Worm (Caenorhabditis elegans): ENCODE results near the gene F58F9.3.

F58F9.3 gene

DNA sequence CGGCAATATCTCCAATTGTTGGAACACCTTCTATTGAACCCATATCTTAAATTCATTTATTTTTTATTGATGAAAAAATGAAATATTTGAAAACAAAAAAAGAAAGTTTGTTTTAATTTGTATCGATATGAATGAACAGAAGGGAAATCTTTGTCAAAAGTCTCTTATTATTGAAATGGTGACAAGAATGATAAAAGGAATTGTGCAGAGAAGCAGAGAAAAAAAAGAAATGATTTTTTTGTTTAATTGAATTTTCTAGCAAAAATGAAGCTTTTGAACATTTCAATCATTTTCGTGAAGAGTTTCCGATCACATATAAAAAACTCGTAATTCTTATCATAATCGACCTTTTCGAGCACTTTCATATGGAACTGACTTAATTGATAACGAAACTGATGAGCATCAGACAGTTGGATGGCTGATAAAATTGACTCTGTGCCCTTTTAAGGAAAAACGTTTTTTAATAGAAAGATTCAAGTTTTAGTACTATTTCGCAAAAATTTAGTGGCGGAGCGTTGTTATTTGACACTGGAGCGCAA, 42.7 kb downstream of the F58F9.3 start, which contains the start of the genes aat-4 and T13A10.1:
Gene aat-4 (minus strand): TSS at position 51 of the 539 bp plus-strand sequence.
Gene T13A10.1 (plus strand): TSS at position 411 of the 539 bp plus-strand sequence.
- TF ChIP-seq ztf-29 (GFP tag; IDR thresholded peaks at IDR 0.05) (no peak), klf-2 (GFP tag; conservative IDR thresholded peaks at IDR 0.05) (no peak), flt-1 (GFP tag; IDR thresholded peaks at IDR 0.05) (no peak), T22C8.4 (GFP tag; IDR thresholded peaks at IDR 0.05) (no peak), ref-1 (GFP tag; conservative IDR thresholded peaks at IDR 0.05) (no peak), ztf-23 (GFP tag; IDR thresholded peaks at IDR 0.05) (no peak), tab-1 (GFP tag; IDR thresholded peaks at IDR 0.05) (no peak), med-1 (GFP tag; optimal IDR thresholded peaks at IDR 0.05; ENCODE audit: insufficient read depth) (no peak), cog-1 (tag; optimal IDR thresholded peaks at IDR 0.05) (no peak)

DNA sequence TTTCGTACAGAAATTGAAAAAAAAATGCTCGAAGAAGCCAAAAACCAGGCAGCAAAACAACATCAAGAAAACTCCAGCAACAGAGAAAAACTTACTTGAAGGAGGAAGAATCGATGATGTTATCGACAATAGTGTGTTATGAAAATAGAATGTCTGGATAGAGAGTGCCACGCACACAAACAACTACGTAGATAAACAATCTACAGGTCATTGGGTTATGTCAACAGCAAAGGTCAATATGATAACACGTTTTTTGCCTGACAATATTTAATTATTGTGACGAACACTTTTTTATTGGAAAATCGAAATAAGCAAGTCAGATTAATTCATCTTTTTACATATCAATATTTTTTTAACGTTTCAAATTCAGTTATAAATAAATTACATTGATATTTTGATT, 46.4 kb downstream of the F58F9.3 start, which contains the start of gene sams-5:
Gene sams-5 (minus strand): TSS at position 131 of the 400 bp plus-strand sequence.
- TF ChIP-seq tab-1 (GFP tag; IDR thresholded peaks at IDR 0.05) (no peak), ref-1 (GFP tag; conservative IDR thresholded peaks at IDR 0.05) (no peak), flt-1 (GFP tag; IDR thresholded peaks at IDR 0.05) (no peak), med-1 (GFP tag; optimal IDR thresholded peaks at IDR 0.05; ENCODE audit: insufficient read depth) (no peak), ztf-29 (GFP tag; IDR thresholded peaks at IDR 0.05) (no peak), klf-2 (GFP tag; conservative IDR thresholded peaks at IDR 0.05) (no peak), ztf-23 (GFP tag; IDR thresholded peaks at IDR 0.05) (no peak), T22C8.4 (GFP tag; IDR thresholded peaks at IDR 0.05) (no peak), cog-1 (tag; optimal IDR thresholded peaks at IDR 0.05) (no peak)

DNA sequence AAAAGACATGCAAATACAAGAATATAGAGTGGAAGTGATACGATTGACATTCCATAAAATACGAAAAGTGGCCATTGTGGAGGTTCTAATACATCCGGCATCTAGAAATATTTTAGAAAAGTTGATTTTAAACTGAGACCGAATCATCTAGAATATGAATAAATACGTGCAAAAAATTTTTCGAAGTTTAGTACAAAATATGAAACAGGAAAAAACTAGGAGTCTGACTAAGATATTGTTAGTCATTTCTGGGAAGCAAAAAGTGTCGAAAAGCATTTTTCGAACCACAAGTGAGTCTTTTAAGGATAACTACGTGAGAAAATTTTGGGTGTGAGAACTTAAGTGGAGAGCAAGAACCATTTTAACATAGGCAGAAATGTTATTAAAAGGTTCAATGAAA, 49.1 kb downstream of the F58F9.3 start, which contains the start of gene srv-32:
Gene srv-32 (minus strand): TSS at position 101 of the 400 bp plus-strand sequence.
- TF ChIP-seq ztf-23 (GFP tag; IDR thresholded peaks at IDR 0.05) (no peak), cog-1 (tag; optimal IDR thresholded peaks at IDR 0.05) (no peak), med-1 (GFP tag; optimal IDR thresholded peaks at IDR 0.05; ENCODE audit: insufficient read depth) (no peak), T22C8.4 (GFP tag; IDR thresholded peaks at IDR 0.05) (no peak), tab-1 (GFP tag; IDR thresholded peaks at IDR 0.05) (no peak), flt-1 (GFP tag; IDR thresholded peaks at IDR 0.05) (no peak), ref-1 (GFP tag; conservative IDR thresholded peaks at IDR 0.05) (no peak), klf-2 (GFP tag; conservative IDR thresholded peaks at IDR 0.05) (no peak), ztf-29 (GFP tag; IDR thresholded peaks at IDR 0.05) (no peak)

DNA sequence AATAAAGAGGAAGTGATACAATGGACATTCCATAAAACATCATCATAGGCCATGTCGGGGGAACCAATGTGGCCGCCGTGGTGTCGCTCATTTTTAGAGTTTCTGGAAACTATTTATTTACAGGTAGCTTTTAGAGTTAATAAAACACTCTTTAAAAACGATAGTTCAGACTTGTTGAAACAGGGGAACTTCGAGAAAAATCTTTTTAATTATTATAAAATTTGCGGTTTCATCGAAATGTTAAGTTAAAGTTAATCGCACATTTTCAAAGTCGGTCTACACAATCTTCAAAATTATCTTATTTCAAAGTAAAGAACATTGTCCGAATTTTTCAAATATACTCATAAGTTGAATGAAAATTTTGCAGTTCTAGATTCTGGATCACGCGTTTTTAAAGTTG, 51.2 kb downstream of the F58F9.3 start, which contains the start of gene ops-1:
Gene ops-1 (minus strand): TSS at position 101 of the 400 bp plus-strand sequence.
- no peak for TF ChIP-seq med-1 (GFP tag; optimal IDR thresholded peaks at IDR 0.05; ENCODE audit: insufficient read depth)
- no peak for TF ChIP-seq klf-2 (GFP tag; conservative IDR thresholded peaks at IDR 0.05)
- no peak for TF ChIP-seq T22C8.4 (GFP tag; IDR thresholded peaks at IDR 0.05)
- TF ChIP-seq cog-1 (tag; optimal IDR thresholded peaks at IDR 0.05), result no peak
- TF ChIP-seq flt-1 (GFP tag; IDR thresholded peaks at IDR 0.05), result no peak
- TF ChIP-seq ztf-23 (GFP tag; IDR thresholded peaks at IDR 0.05), result no peak
- no peak for TF ChIP-seq ztf-29 (GFP tag; IDR thresholded peaks at IDR 0.05)
- no peak for TF ChIP-seq tab-1 (GFP tag; IDR thresholded peaks at IDR 0.05)

Measured in whole organism, midembryonic.